Worm (Caenorhabditis elegans): ENCODE results near the gene F41B4.3.

The F41B4.3 gene

ce11 chrX:6845934-6846333 is 10.0 kb upstream of the F41B4.3 start, which contains the start of gene C53B7.2:
C53B7.2 (plus strand) TSS chrX:6846234.
- TF ChIP-seq nhr-19 (GFP tag; conservative IDR thresholded peaks at IDR 0.05) (no peak), lin-14 (GFP tag; optimal IDR thresholded peaks at IDR 0.05) (peak; percentile 5)

ce11 chrX:6844394-6845072 is 8.6 kb upstream of the F41B4.3 start, which contains the start of gene C53B7.3:
C53B7.3 (plus strand) TSS chrX:6844755.
- TF ChIP-seq nhr-20 (tag; optimal IDR thresholded peaks at IDR 0.05) (peak; percentile 13), tbx-2 (tag; optimal IDR thresholded peaks at IDR 0.05) (peak; percentile 66), nhr-77 (tag; optimal IDR thresholded peaks at IDR 0.05) (peak; percentile 47), efl-1 (optimal IDR thresholded peaks at IDR 0.05) (no peak), efl-1 (GFP tag; optimal IDR thresholded peaks at IDR 0.05 in 1 of 2) (peak in 1 of 2 experiments; percentile 47), fos-1 (tag; optimal IDR thresholded peaks at IDR 0.05) (no peak)

- TF ChIP-seq hlh-17 (GFP tag; optimal IDR thresholded peaks at IDR 0.05; ENCODE audit: borderline replicate concordance) = no peak
- peak; percentile 63 to 89 for TF ChIP-seq lin-35 (GFP tag; optimal IDR thresholded peaks at IDR 0.05)
- TF ChIP-seq xbp-1 (tag; optimal IDR thresholded peaks at IDR 0.05) = peak; percentile 93
- peak; percentile 40 for TF ChIP-seq lir-3 (tag; optimal IDR thresholded peaks at IDR 0.05; ENCODE audit: poor library complexity)
- peak; percentile 86 for TF ChIP-seq lin-15B (tag; optimal IDR thresholded peaks at IDR 0.05)
- TF ChIP-seq blmp-1 (tag; optimal IDR thresholded peaks at IDR 0.05) = peak; percentile 76
- TF ChIP-seq nhr-71 (tag; optimal IDR thresholded peaks at IDR 0.05) = peak; percentile 90
- no peak for TF ChIP-seq pag-3 (tag; optimal IDR thresholded peaks at IDR 0.05; ENCODE audit: borderline replicate concordance, insufficient read depth)
- 0 out of 2 replicates have a peak, but pooled peaks have one; percentile 26 for TF ChIP-seq ceh-88 (GFP tag; IDR thresholded peaks at IDR 0.05)
- TF ChIP-seq irx-1 (tag; optimal IDR thresholded peaks at IDR 0.05) = peak; percentile 43
- peak; percentile 32 for TF ChIP-seq nhr-11 (tag; optimal IDR thresholded peaks at IDR 0.05)
- peak; percentile 67 to 79 (median 75) for TF ChIP-seq dpl-1 (GFP tag; optimal IDR thresholded peaks at IDR 0.05)
- TF ChIP-seq isw-1 (GFP tag; IDR thresholded peaks at IDR 0.05) = peak; percentile 46
- TF ChIP-seq ceh-82 (tag; optimal IDR thresholded peaks at IDR 0.05) = peak; percentile 60 to 76 (median 62)
- no peak for TF ChIP-seq ama-1 (optimal IDR thresholded peaks at IDR 0.05)
- no peak for TF ChIP-seq zag-1 (tag; optimal IDR thresholded peaks at IDR 0.05)
- peak; percentile 58 for TF ChIP-seq jun-1 (tag; optimal IDR thresholded peaks at IDR 0.05)
- no peak for TF ChIP-seq aly-2 (tag; optimal IDR thresholded peaks at IDR 0.05)
- peak; percentile 10 for TF ChIP-seq ztf-4 (tag; optimal IDR thresholded peaks at IDR 0.05)
- peak; percentile 44 for TF ChIP-seq unc-86 (tag; optimal IDR thresholded peaks at IDR 0.05)
- peak; percentile 87 for TF ChIP-seq snu-23 (GFP tag; optimal IDR thresholded peaks at IDR 0.05)
- peak; percentile 60 for TF ChIP-seq skn-1 (tag; optimal IDR thresholded peaks at IDR 0.05)
- TF ChIP-seq lsy-2 (tag; optimal IDR thresholded peaks at IDR 0.05) = peak; percentile 79 to 92
- peak; percentile 84 for TF ChIP-seq nhr-47 (tag; optimal IDR thresholded peaks at IDR 0.05)
- TF ChIP-seq nhr-77 (tag; optimal IDR thresholded peaks at IDR 0.05) = peak; percentile 86
- no peak for TF ChIP-seq alr-1 (tag; optimal IDR thresholded peaks at IDR 0.05; ENCODE audit: borderline replicate concordance)
- peak; percentile 55 for TF ChIP-seq lin-39 (tag; optimal IDR thresholded peaks at IDR 0.05)
- no peak for TF ChIP-seq sup-37 (GFP tag; optimal IDR thresholded peaks at IDR 0.05)
- no peak for TF ChIP-seq vab-15 (tag; optimal IDR thresholded peaks at IDR 0.05)
- TF ChIP-seq egl-13 (tag; optimal IDR thresholded peaks at IDR 0.05) = peak; percentile 12
- peak; percentile 81 for TF ChIP-seq fos-1 (tag; optimal IDR thresholded peaks at IDR 0.05)
- peak; percentile 82 for TF ChIP-seq nhr-19 (GFP tag; conservative IDR thresholded peaks at IDR 0.05)
- peak; percentile 72 for TF ChIP-seq unc-130 (tag; optimal IDR thresholded peaks at IDR 0.05)
- TF ChIP-seq C16A3.4 (tag; optimal IDR thresholded peaks at IDR 0.05) = peak; percentile 98
- peak; percentile 66 for TF ChIP-seq hpl-2 (GFP tag; optimal IDR thresholded peaks at IDR 0.05)
- peak; percentile 86 for TF ChIP-seq nhr-20 (tag; optimal IDR thresholded peaks at IDR 0.05)
- TF ChIP-seq C04F5.9 (tag; optimal IDR thresholded peaks at IDR 0.05) = no peak
- TF ChIP-seq nhr-84 (tag; optimal IDR thresholded peaks at IDR 0.05) = no peak
- TF ChIP-seq pax-3 (tag; optimal IDR thresholded peaks at IDR 0.05) = peak; percentile 48
- peak; percentile 21 for TF ChIP-seq sox-4 (tag; optimal IDR thresholded peaks at IDR 0.05)
- TF ChIP-seq dsc-1 (tag; optimal IDR thresholded peaks at IDR 0.05) = peak; percentile 64
- TF ChIP-seq pqm-1 (tag; optimal IDR thresholded peaks at IDR 0.05) = no peak
Measured at ce11 chrX:6840670-6841308, 4.9 kb upstream of the F41B4.3 start, which contains the start of the genes glr-6 and asg-2. glr-6 (minus strand) TSS chrX:6840720. asg-2 (plus strand) TSS chrX:6841258.

Data from whole organism, L1 larva.